Worm (Caenorhabditis elegans): ENCODE measurements around the gene srt-31.

- TF ChIP-seq snpc-4 (GFP tag; optimal IDR thresholded peaks at IDR 0.05) = no peak
- no peak for TF ChIP-seq snpc-4 (tag; optimal IDR thresholded peaks at IDR 0.05)
- TF ChIP-seq ama-1 (optimal IDR thresholded peaks at IDR 0.05) = no peak
- TF ChIP-seq ama-1 (GFP tag; optimal IDR thresholded peaks at IDR 0.05) = no peak
- TF ChIP-seq Y95B8A.8 (GFP tag; IDR thresholded peaks at IDR 0.05) = no peak
- TF ChIP-seq F55B11.4 (tag; optimal IDR thresholded peaks at IDR 0.05; ENCODE audit: borderline replicate concordance, insufficient read depth) = no peak
- TF ChIP-seq nhr-179 (tag; optimal IDR thresholded peaks at IDR 0.05) = no peak
- no peak for TF ChIP-seq unc-130 (GFP tag; optimal IDR thresholded peaks at IDR 0.05)
- TF ChIP-seq pha-4 (tag; optimal IDR thresholded peaks at IDR 0.05) = no peak
- no peak for TF ChIP-seq F23B12.7 (tag; optimal IDR thresholded peaks at IDR 0.05; ENCODE audit: insufficient read depth)
- no peak for TF ChIP-seq somi-1 (GFP tag; optimal IDR thresholded peaks at IDR 0.05)
- TF ChIP-seq F22D6.2 (tag; optimal IDR thresholded peaks at IDR 0.05) = no peak
- no peak for TF ChIP-seq nfya-2 (GFP tag; IDR thresholded peaks at IDR 0.05)
Observed at ce11 chrV:502803-503273, 30.1 kb downstream of the srt-31 start, which contains the start of gene T01G6.10.
